Worm (Caenorhabditis elegans) whole organism, dauer: Measurements from ENCODE around the gene D1014.4.

Experiments used
- unc-62 ChIP-seq: sonication (generic microtip); optimal IDR thresholded peaks from 2 replicates; lab custom pipeline; 2017; ENCODE audit warnings: missing biosample characterization, missing genetic modification reagents, missing genetic modification characterization

Gene D1014.4

ce11 chrV:8132926-8133325 lies at the start of gene D1014.4:
TSS of gene D1014.4 (plus strand) at chrV:8133226.
- no peak for TF ChIP-seq unc-62 (GFP tag; lab: Kevin White, UChicago)

ce11 chrV:8085141-8085540 lies 47.9 kb upstream of the D1014.4 start, which contains the start of gene C09H5.7:
TSS of gene C09H5.7 (minus strand) at chrV:8085241.
- TF ChIP-seq unc-62 (GFP tag; lab: Kevin White, UChicago): no peak

ce11 chrV:8090595-8090994 lies 42.4 kb upstream of the D1014.4 start, which contains the start of gene str-130:
TSS of gene str-130 (minus strand) at chrV:8090695.
- no peak for TF ChIP-seq unc-62 (GFP tag; lab: Kevin White, UChicago)

ce11 chrV:8092385-8092784 lies 40.6 kb upstream of the D1014.4 start, which contains the start of gene str-129:
TSS of gene str-129 (minus strand) at chrV:8092485.
- no peak for TF ChIP-seq unc-62 (GFP tag; lab: Kevin White, UChicago)

- no peak for TF ChIP-seq unc-62 (GFP tag; lab: Kevin White, UChicago)
These were observed 37.6 kb upstream of the D1014.4 start, which contains the start of gene str-146 for ce11 chrV:8095378-8095777. TSS of gene str-146 (minus strand) at chrV:8095478.

- no peak for TF ChIP-seq unc-62 (GFP tag; lab: Kevin White, UChicago)
These were observed 34.8 kb upstream of the D1014.4 start, which contains the start of gene str-145 for ce11 chrV:8098239-8098638. TSS of gene str-145 (minus strand) at chrV:8098339.

- no peak for TF ChIP-seq unc-62 (GFP tag; lab: Kevin White, UChicago)
These were observed 33.7 kb upstream of the D1014.4 start, which contains the start of gene sdz-23 for ce11 chrV:8099306-8099705. TSS of gene sdz-23 (plus strand) at chrV:8099606.

- no peak for TF ChIP-seq unc-62 (GFP tag; lab: Kevin White, UChicago)
These were observed 30.1 kb upstream of the D1014.4 start, which contains the start of gene str-90 for ce11 chrV:8102960-8103359. TSS of gene str-90 (plus strand) at chrV:8103260.

- TF ChIP-seq unc-62 (GFP tag; lab: Kevin White, UChicago): no peak
These were observed 28.6 kb upstream of the D1014.4 start, which contains the start of gene srlf-16 for ce11 chrV:8104473-8104872. TSS of gene srlf-16 (plus strand) at chrV:8104773.

ce11 chrV:8108670-8109069 lies 24.4 kb upstream of the D1014.4 start, which contains the start of gene myo-5:
TSS of gene myo-5 (plus strand) at chrV:8108970.
- no peak for TF ChIP-seq unc-62 (GFP tag; lab: Kevin White, UChicago)

- no peak for TF ChIP-seq unc-62 (GFP tag; lab: Kevin White, UChicago)
These were observed 22.2 kb upstream of the D1014.4 start for ce11 chrV:8110816-8111215.

ce11 chrV:8114542-8114941 lies 18.5 kb upstream of the D1014.4 start:
- no peak for TF ChIP-seq unc-62 (GFP tag; lab: Kevin White, UChicago)

ce11 chrV:8117964-8118363 lies 15.1 kb upstream of the D1014.4 start, which contains the start of gene D1014.7:
TSS of gene D1014.7 (plus strand) at chrV:8118264.
- no peak for TF ChIP-seq unc-62 (GFP tag; lab: Kevin White, UChicago)

ce11 chrV:8120868-8121267 lies 12.2 kb upstream of the D1014.4 start, which contains the start of gene D1014.6:
TSS of gene D1014.6 (plus strand) at chrV:8121168.
- TF ChIP-seq unc-62 (GFP tag; lab: Kevin White, UChicago): no peak

ce11 chrV:8123384-8123783 lies 9.6 kb upstream of the D1014.4 start, which contains the start of gene D1014.5:
TSS of gene D1014.5 (plus strand) at chrV:8123684.
- TF ChIP-seq unc-62 (GFP tag; lab: Kevin White, UChicago): no peak

- TF ChIP-seq unc-62 (GFP tag; lab: Kevin White, UChicago): no peak
These were observed 3.8 kb upstream of the D1014.4 start, which contains the start of gene spr-1 for ce11 chrV:8129252-8129651. TSS of gene spr-1 (minus strand) at chrV:8129352.

- no peak for TF ChIP-seq unc-62 (GFP tag; lab: Kevin White, UChicago)
These were observed 3.3 kb upstream of the D1014.4 start for ce11 chrV:8129719-8130118.
